Worm (Caenorhabditis elegans): ENCODE measurements around the gene K09B3.1.

The K09B3.1 gene

DNA sequence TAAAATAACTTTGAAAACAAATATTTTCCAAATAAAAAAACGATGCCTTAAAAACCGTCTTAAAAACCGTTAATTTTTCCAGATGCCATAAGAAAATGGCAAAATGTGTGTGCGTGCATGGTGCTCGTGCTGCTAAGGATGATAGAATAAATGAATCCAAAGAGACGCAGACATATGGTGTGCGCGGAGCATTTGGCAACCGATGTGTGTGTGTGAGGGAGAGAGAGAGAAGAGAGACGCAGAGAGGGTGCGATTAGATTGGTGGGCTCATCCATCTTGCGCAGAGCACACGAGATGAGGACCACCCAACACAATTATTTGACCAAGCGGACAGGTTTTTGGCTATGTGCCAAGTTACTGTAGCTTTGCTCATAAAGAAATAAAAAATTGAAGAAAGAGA, 30.2 kb downstream of the K09B3.1 start:
- no peak for TF ChIP-seq F10B5.3 (tag; optimal IDR thresholded peaks at IDR 0.05)
- peak in 1 of 2 experiments; percentile 31 for TF ChIP-seq lsy-2 (tag; optimal IDR thresholded peaks at IDR 0.05)
- TF ChIP-seq Y5F2A.4 (GFP tag; optimal IDR thresholded peaks at IDR 0.05): no peak
- no peak for TF ChIP-seq sdz-12 (GFP tag; optimal IDR thresholded peaks at IDR 0.05)
- TF ChIP-seq zag-1 (tag; optimal IDR thresholded peaks at IDR 0.05): no peak
- TF ChIP-seq Y48G9A.11 (GFP tag; IDR thresholded peaks at IDR 0.05): no peak
- TF ChIP-seq mdl-1 (tag; optimal IDR thresholded peaks at IDR 0.05): peak; percentile 8 to 49
- TF ChIP-seq mdt-29 (GFP tag; IDR thresholded peaks at IDR 0.05): no peak
- TF ChIP-seq nhr-41 (GFP tag; IDR thresholded peaks at IDR 0.05): no peak
- no peak for TF ChIP-seq ceh-28 (tag; optimal IDR thresholded peaks at IDR 0.05)
- peak; percentile 53 for TF ChIP-seq fkh-10 (GFP tag; optimal IDR thresholded peaks at IDR 0.05)
- TF ChIP-seq dmd-9 (GFP tag; IDR thresholded peaks at IDR 0.05): no peak
- TF ChIP-seq hlh-30 (tag; optimal IDR thresholded peaks at IDR 0.05; ENCODE audit: insufficient read depth): peak; percentile 60
- peak; percentile 22 for TF ChIP-seq rbr-2 (tag; optimal IDR thresholded peaks at IDR 0.05)
- no peak for TF ChIP-seq nhr-11 (tag; optimal IDR thresholded peaks at IDR 0.05)
- TF ChIP-seq T26A8.4 (GFP tag; IDR thresholded peaks at IDR 0.05): no peak
- TF ChIP-seq aha-1 (tag): peak; percentile 74
- TF ChIP-seq lir-3 (tag; optimal IDR thresholded peaks at IDR 0.05): no peak
- TF ChIP-seq dmd-8 (GFP tag; IDR thresholded peaks at IDR 0.05): no peak
- TF ChIP-seq nhr-76 (tag; optimal IDR thresholded peaks at IDR 0.05): no peak
- no peak for TF ChIP-seq spr-3 (GFP tag; optimal IDR thresholded peaks at IDR 0.05)
- TF ChIP-seq unc-62 (GFP tag; optimal IDR thresholded peaks at IDR 0.05 in 1 of 2): peak in 1 of 2 experiments; percentile 87
- no peak for TF ChIP-seq unc-62 (tag; optimal IDR thresholded peaks at IDR 0.05)
- no peak for TF ChIP-seq nhr-77 (tag; optimal IDR thresholded peaks at IDR 0.05)
- TF ChIP-seq ceh-32 (tag; optimal IDR thresholded peaks at IDR 0.05; ENCODE audit: poor library complexity): no peak
- no peak for TF ChIP-seq ces-1 (GFP tag; optimal IDR thresholded peaks at IDR 0.05)
- TF ChIP-seq F37D6.2 (tag; optimal IDR thresholded peaks at IDR 0.05): no peak

DNA sequence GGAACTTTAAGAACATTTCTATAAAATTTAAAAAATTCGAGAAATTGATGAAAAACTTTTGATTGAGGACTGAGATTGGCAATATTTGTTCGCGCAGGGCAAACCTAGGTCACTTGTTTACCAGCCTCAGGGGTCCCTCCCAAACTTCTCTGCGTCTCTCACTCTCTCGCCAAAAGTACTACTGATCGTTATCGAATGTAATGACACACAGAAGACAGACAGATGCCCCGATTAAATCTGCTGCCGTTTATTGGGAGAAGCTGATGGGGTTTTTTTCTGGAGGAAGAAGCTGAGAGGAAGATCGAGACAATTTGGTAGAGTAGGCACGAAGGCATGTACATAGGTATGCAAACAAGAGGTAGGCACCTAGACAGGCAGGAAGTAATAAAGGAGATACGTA, 30.9 kb downstream of the K09B3.1 start:
- no peak for TF ChIP-seq nhr-41 (GFP tag; IDR thresholded peaks at IDR 0.05)
- no peak for TF ChIP-seq jun-1 (tag; optimal IDR thresholded peaks at IDR 0.05)
- TF ChIP-seq daf-8 (GFP tag; IDR thresholded peaks at IDR 0.05): no peak
- no peak for TF ChIP-seq ztf-11 (tag; optimal IDR thresholded peaks at IDR 0.05)
- TF ChIP-seq F26F4.8 (GFP tag; conservative IDR thresholded peaks at IDR 0.05): no peak
- no peak for TF ChIP-seq zfp-2 (tag; optimal IDR thresholded peaks at IDR 0.05)

DNA sequence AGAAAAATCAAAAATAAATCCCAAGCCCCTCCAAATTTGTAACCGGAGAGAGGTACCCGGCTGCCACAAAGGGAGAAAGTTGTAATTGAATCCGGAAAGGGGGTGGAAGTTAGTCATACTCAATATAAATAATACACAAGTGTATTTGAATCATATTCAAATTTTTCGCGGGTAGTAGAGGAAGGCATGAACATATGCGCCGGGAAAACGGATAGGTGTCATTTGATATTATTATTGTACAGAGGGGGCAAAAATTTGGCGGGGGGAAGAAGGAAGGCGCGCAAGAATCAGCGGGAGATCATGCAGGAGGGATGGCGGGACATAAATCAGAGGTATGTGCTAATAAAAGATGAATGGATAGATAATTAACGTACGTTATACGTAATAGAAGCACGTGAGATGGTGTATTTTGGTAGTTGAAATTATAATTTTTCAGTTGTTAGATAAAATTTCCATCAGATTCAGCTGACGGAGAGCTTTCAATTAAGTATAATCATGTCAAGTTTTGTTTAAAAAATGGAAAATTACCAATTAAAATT, 32.1 kb downstream of the K09B3.1 start, which contains the start of gene F28F9.3:
TSS of gene F28F9.3 (plus strand) at position 301 of the 539 bp plus-strand sequence.
- TF ChIP-seq aha-1 (tag) (peak; percentile 63), ceh-62 (tag; optimal IDR thresholded peaks at IDR 0.05) (no peak), egl-43 (GFP tag; IDR thresholded peaks at IDR 0.05) (no peak)

DNA sequence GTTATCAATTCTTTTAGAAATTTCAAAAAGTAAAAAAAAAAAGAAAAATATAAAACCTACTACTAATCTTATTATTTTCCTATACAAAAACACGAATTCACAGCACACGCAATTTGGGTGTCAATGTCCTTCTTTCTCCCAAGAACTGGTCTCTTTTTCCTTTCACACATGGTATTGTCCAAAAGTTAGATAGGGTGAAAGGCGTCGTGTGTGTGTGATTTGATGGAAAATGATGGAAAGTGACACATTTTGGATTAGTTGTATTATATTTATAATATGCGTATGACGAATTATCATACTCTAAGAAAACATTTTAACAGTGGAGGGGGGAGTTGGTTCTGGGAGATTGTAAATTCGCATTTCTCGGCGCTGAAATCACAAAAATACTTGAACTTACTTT, 33.2 kb downstream of the K09B3.1 start:
- TF ChIP-seq mdl-1 (tag; optimal IDR thresholded peaks at IDR 0.05) (peak in 1 of 2 experiments; percentile 15), fkh-10 (GFP tag; optimal IDR thresholded peaks at IDR 0.05) (no peak)

ce11 chrIV:3832040-3832439, 37.5 kb downstream of the K09B3.1 start:
- TF ChIP-seq dve-1 (tag; optimal IDR thresholded peaks at IDR 0.05; ENCODE audit: insufficient read depth) (no peak), dmd-8 (GFP tag; IDR thresholded peaks at IDR 0.05) (no peak)

All from whole organism, L4 larva.